Fruit fly (Drosophila melanogaster) whole organism, pupa: ENCODE data around the gene Atx2.

Experiments used
- CG10348 ChIP-seq: fragments of 200-800 bp; sonication (Bioruptor generic); IDR thresholded peaks from 2 replicates; pipeline ENCODE4 v1.3.6; 2022; ENCODE audit warnings: missing biosample characterization, missing genetic modification characterization
- CG12605 ChIP-seq: fragments of 200-800 bp; sonication (Bioruptor generic); IDR thresholded peaks from 2 replicates; pipeline ENCODE4 v1.3.6; 2022; ENCODE audit warnings: missing biosample characterization, missing genetic modification characterization
- CG13204 ChIP-seq: fragments of 200-800 bp; sonication (Bioruptor generic); optimal IDR thresholded peaks from 2 replicates; lab custom pipeline; 2018; ENCODE audit warnings: missing biosample characterization, mild to moderate bottlenecking, missing genetic modification characterization, moderate library complexity
- CG14655 ChIP-seq: fragments of 200-800 bp; sonication (Bioruptor generic); optimal IDR thresholded peaks from 3 replicates; lab custom pipeline; 2017; ENCODE audit warnings: mild to moderate bottlenecking, missing biosample characterization, missing genetic modification reagents, missing genetic modification characterization
- CG15710 ChIP-seq: fragments of 200-800 bp; sonication (Bioruptor generic); optimal IDR thresholded peaks from 2 replicates; lab custom pipeline; 2018; ENCODE audit warnings: missing biosample characterization, mild to moderate bottlenecking, missing genetic modification characterization, moderate library complexity
- CG17806 ChIP-seq: fragments of 200-800 bp; sonication (Bioruptor generic); optimal IDR thresholded peaks from 2 replicates; lab custom pipeline; 2018; ENCODE audit warnings: missing biosample characterization, mild to moderate bottlenecking, missing genetic modification characterization, moderate library complexity
- CG32121 ChIP-seq: fragments of 200-800 bp; sonication (Bioruptor generic); IDR thresholded peaks from 2 replicates; pipeline ENCODE4 v1.3.6; 2022; ENCODE audit warnings: missing biosample characterization, missing genetic modification characterization
- CG34367 ChIP-seq: fragments of 200-800 bp; sonication (Bioruptor generic); optimal IDR thresholded peaks from 2 replicates; lab custom pipeline; 2018; ENCODE audit warnings: missing biosample characterization, mild to moderate bottlenecking, missing genetic modification characterization
- CG4496 ChIP-seq: fragments of 200-800 bp; sonication (Bioruptor generic); IDR thresholded peaks from 3 replicates; pipeline ENCODE4 v1.3.6; 2022; ENCODE audit warnings: missing biosample characterization, missing genetic modification characterization
- CG8159 ChIP-seq: fragments of 200-800 bp; sonication (Bioruptor generic); optimal IDR thresholded peaks from 3 replicates; lab custom pipeline; 2018; ENCODE audit warnings: missing biosample characterization, mild to moderate bottlenecking, missing genetic modification characterization, moderate library complexity
- CG8301 ChIP-seq: fragments of 200-800 bp; sonication (Bioruptor generic); optimal IDR thresholded peaks from 2 replicates; lab custom pipeline; 2018; ENCODE audit warnings: missing biosample characterization, mild to moderate bottlenecking, missing genetic modification characterization
- CG9948 ChIP-seq: fragments of 200-800 bp; sonication (Bioruptor generic); optimal IDR thresholded peaks from 2 replicates; lab custom pipeline; 2018; ENCODE audit warnings: missing biosample characterization, mild to moderate bottlenecking, missing genetic modification characterization, moderate library complexity
- D1 ChIP-seq: fragments of 200-800 bp; sonication (Bioruptor generic); optimal IDR thresholded peaks from 2 replicates; lab custom pipeline; 2018; ENCODE audit warnings: missing biosample characterization, mild to moderate bottlenecking, missing genetic modification characterization, moderate library complexity
- EcR ChIP-seq: fragments of 200-800 bp; sonication (Bioruptor generic); optimal IDR thresholded peaks from 3 replicates; lab custom pipeline; 2019; ENCODE audit warnings: missing biosample characterization, missing genetic modification characterization, mild to moderate bottlenecking, moderate library complexity, missing genetic modification reagents
- Ets98B ChIP-seq: fragments of 200-800 bp; sonication (Bioruptor generic); IDR thresholded peaks from 2 replicates; pipeline ENCODE4 v1.3.6; 2022; ENCODE audit warnings: missing biosample characterization, missing genetic modification characterization
- Pif1A ChIP-seq: fragments of 200-800 bp; sonication (Bioruptor generic); optimal IDR thresholded peaks from 3 replicates; lab custom pipeline; 2016; ENCODE audit warnings: missing biosample characterization, missing genetic modification characterization
- Pif1B ChIP-seq: fragments of 200-800 bp; sonication (Bioruptor generic); optimal IDR thresholded peaks from 3 replicates; lab custom pipeline; 2016; ENCODE audit warnings: missing biosample characterization, missing genetic modification characterization
- Snoo ChIP-seq: fragments of 200-800 bp; sonication (Bioruptor generic); optimal IDR thresholded peaks from 3 replicates; lab custom pipeline; 2017; ENCODE audit warnings: missing biosample characterization, mild to moderate bottlenecking, missing genetic modification characterization, inconsistent platforms
- fd96Ca ChIP-seq: fragments of 200-800 bp; sonication (Bioruptor generic); IDR thresholded peaks from 3 replicates; pipeline ENCODE4 v1.3.6; 2022; ENCODE audit warnings: missing biosample characterization, missing genetic modification characterization
- gl ChIP-seq: fragments of 200-800 bp; sonication (Bioruptor generic); optimal IDR thresholded peaks from 2 replicates; lab custom pipeline; 2018; ENCODE audit warnings: missing biosample characterization, mild to moderate bottlenecking, missing genetic modification characterization
- rn ChIP-seq: fragments of 200-800 bp; sonication (Bioruptor generic); IDR thresholded peaks from 2 replicates; pipeline ENCODE4 v1.3.6; 2022; ENCODE audit warnings: missing biosample characterization, missing genetic modification characterization

Gene Atx2

dm6 chr3R:15427818-15428199 lies 19.6 kb downstream of the Atx2 start:
- TF ChIP-seq Ets98B = peak; percentile 35; the same call in 1 of the 2 replicates
- TF ChIP-seq Pif1A (GFP tag; lab: Kevin White, UChicago) = peak; percentile 69
- no peak for TF ChIP-seq rn (GFP tag; lab: Robert Waterston, UW)
- TF ChIP-seq CG4496 (GFP tag; lab: Robert Waterston, UW) = peak; percentile 49; the same call in 2 of the 3 replicates
- peak; percentile 54 for TF ChIP-seq CG15710 (tag; lab: Kevin White, UChicago)
- TF ChIP-seq CG17806 (tag; lab: Kevin White, UChicago) = peak; percentile 46
- peak; percentile 86 for TF ChIP-seq CG8301
- TF ChIP-seq gl = no peak
- peak; percentile 25 for TF ChIP-seq D1 (tag; lab: Kevin White, UChicago)
- peak; percentile 5 for TF ChIP-seq CG13204
- TF ChIP-seq CG10348 (GFP tag; lab: Robert Waterston, UW) = no peak
- peak; percentile 86 for TF ChIP-seq CG14655 (GFP tag; lab: Kevin White, UChicago)
- peak; percentile 42 for TF ChIP-seq CG34367 (tag; lab: Kevin White, UChicago)
- TF ChIP-seq CG32121 (GFP tag; lab: Robert Waterston, UW) = peak; percentile 35; the same call in 1 of the 2 replicates
- TF ChIP-seq CG12605 (GFP tag; lab: Robert Waterston, UW) = peak; percentile 35; the same call in 1 of the 2 replicates
- TF ChIP-seq Pif1B (GFP tag; lab: Kevin White, UChicago) = peak; percentile 55
- TF ChIP-seq fd96Ca (GFP tag; lab: Robert Waterston, UW) = peak; percentile 29; the same call in 1 of the 3 replicates
- no peak for TF ChIP-seq EcR (GFP tag; lab: Kevin White, UChicago)
- peak; percentile 65 for TF ChIP-seq CG9948 (tag; lab: Kevin White, UChicago)
- peak; percentile 85 for TF ChIP-seq Snoo (tag; lab: Kevin White, UChicago)
- TF ChIP-seq CG8159 (tag; lab: Kevin White, UChicago) = peak; percentile 59

DNA sequence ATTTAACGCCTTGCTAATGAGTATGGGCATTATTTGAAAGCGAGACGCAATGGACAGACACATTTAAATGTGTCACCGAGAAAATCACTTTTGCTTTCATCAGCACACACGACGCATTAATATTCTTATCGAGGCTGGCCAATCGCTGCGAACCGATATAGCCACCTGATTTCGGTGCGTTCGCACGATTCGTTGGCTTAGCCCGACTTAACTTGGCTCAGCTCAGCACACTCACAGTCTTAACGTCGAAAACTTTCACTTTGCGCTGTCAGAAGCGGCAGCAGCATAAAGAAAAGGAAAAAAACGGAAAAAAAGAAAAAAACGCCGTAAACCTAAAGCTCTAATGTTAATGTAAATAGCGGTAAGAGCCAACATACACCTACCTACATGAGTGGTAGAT lies 22.1 kb downstream of the Atx2 start:
- TF ChIP-seq CG34367 (tag; lab: Kevin White, UChicago) = no peak
- TF ChIP-seq CG14655 (GFP tag; lab: Kevin White, UChicago) = no peak
- TF ChIP-seq CG9948 (tag; lab: Kevin White, UChicago) = no peak

DNA sequence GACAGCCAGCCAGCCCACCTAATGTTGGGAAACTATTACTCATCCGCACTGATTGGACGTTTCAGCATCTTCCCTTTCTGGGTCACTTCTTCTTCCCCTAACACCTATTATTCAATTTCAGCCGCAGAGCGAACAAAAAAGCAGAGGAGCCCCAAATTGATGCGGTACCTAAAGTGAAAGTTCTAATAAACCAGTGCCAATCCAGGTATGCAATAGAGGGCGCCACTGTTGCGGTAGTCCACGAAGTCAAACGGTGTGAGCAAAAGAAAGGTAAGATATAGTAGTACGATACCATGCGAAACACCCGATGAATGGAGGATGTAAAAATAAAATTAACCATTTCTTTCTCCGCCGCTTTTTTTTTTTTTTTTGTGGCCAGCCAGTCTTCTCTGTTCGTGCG lies 22.9 kb downstream of the Atx2 start:
- TF ChIP-seq CG34367 (tag; lab: Kevin White, UChicago) (no peak), CG8159 (tag; lab: Kevin White, UChicago) (no peak), CG15710 (tag; lab: Kevin White, UChicago) (no peak), CG4496 (GFP tag; lab: Robert Waterston, UW) (no peak), D1 (tag; lab: Kevin White, UChicago) (no peak), gl (no peak), CG9948 (tag; lab: Kevin White, UChicago) (no peak), CG17806 (tag; lab: Kevin White, UChicago) (no peak)

DNA sequence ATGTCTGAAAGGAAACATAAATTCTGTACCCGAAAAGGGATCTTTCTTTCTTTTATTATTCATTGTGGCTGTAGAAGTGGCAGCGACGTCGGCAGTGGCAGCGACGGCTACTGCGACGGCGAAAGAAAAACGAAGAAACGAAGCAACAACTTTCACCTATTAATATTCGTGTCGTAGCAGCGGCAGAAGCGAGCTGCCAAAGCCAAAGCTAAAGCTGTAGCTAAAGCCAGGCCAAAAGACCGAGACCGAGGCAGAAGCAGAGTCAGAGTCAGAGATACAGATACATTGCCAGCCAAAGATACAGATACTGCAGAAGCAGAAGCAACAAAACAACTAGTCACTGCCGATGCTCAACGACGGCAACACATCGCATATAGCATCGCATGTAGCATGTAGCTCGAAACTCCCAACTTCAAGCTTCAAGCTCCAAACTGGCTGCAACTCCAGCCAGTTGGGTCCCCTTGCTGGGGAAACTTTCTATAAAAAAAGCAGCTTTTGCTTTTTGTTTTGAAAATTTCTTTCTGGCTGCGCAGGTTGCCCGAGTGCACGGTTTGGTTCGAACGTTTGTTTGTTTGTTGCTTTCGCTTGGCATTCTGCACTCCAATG lies 25.2 kb downstream of the Atx2 start:
- no peak for TF ChIP-seq CG13204
- no peak for TF ChIP-seq CG32121 (GFP tag; lab: Robert Waterston, UW)
- no peak for TF ChIP-seq Snoo (tag; lab: Kevin White, UChicago)
- no peak for TF ChIP-seq CG10348 (GFP tag; lab: Robert Waterston, UW)
- TF ChIP-seq Pif1A (GFP tag; lab: Kevin White, UChicago) = no peak
- TF ChIP-seq CG15710 (tag; lab: Kevin White, UChicago) = no peak
- TF ChIP-seq CG8301 = no peak
- TF ChIP-seq CG17806 (tag; lab: Kevin White, UChicago) = no peak
- TF ChIP-seq CG14655 (GFP tag; lab: Kevin White, UChicago) = no peak
- no peak for TF ChIP-seq CG8159 (tag; lab: Kevin White, UChicago)
- no peak for TF ChIP-seq gl
- no peak for TF ChIP-seq CG9948 (tag; lab: Kevin White, UChicago)

DNA sequence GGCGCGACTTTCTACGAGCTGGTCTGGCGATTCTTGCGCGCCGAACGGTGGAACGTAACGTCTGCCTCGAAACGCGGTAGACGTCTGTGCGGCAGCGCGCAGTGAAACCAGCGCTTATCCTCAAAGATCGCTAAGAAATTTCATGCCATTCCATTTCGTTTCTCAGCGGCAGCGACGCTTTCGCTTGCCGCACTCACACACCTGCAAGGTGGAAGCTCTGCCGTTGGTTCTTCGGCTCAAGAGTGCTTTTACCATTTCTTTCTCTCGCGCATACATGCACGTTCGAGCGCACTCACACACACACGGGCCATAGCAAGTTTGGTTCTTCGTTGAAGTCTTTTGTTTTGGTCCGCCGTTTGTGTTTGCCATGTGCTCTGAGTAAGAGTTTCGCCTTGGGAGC lies 26.5 kb downstream of the Atx2 start, which contains the start of gene CG6118:
CG6118 (minus strand) TSS at position 63 of the 400 bp plus-strand sequence.
- TF ChIP-seq Pif1A (GFP tag; lab: Kevin White, UChicago) = no peak
- TF ChIP-seq CG14655 (GFP tag; lab: Kevin White, UChicago) = no peak
- TF ChIP-seq CG4496 (GFP tag; lab: Robert Waterston, UW) = 0 out of 3 replicates have a peak, but pooled peaks have one; percentile 30
- TF ChIP-seq CG32121 (GFP tag; lab: Robert Waterston, UW) = no peak
- TF ChIP-seq CG13204 = no peak

DNA sequence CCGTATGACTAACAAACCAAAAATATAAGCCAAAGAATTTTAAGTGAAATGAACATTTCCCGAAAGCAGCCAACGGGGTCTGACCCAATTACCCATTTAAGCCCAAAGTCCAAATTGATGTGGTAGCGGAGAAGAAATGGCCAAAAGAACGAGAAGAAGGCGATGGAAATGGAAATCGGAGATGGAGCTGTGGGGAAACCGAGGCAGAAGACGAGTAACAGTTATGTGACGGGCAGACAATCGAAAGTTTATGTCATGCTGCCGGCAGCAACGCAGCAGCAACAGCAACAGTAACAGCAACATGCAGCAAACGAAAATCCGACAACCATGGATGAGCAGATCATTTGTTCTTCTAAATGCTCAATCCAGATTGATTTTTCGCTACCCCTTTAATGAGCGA lies 28.6 kb downstream of the Atx2 start:
- TF ChIP-seq CG17806 (tag; lab: Kevin White, UChicago) (no peak), CG4496 (GFP tag; lab: Robert Waterston, UW) (no peak), CG8301 (no peak), EcR (GFP tag; lab: Kevin White, UChicago) (no peak), CG32121 (GFP tag; lab: Robert Waterston, UW) (no peak), CG14655 (GFP tag; lab: Kevin White, UChicago) (no peak), fd96Ca (GFP tag; lab: Robert Waterston, UW) (no peak), gl (no peak), CG9948 (tag; lab: Kevin White, UChicago) (no peak), Pif1A (GFP tag; lab: Kevin White, UChicago) (no peak), Pif1B (GFP tag; lab: Kevin White, UChicago) (no peak), CG12605 (GFP tag; lab: Robert Waterston, UW) (no peak), CG34367 (tag; lab: Kevin White, UChicago) (no peak), Snoo (tag; lab: Kevin White, UChicago) (no peak), rn (GFP tag; lab: Robert Waterston, UW) (no peak), D1 (tag; lab: Kevin White, UChicago) (no peak)
- TF ChIP-seq, all 21 proteins: peak for 0
